Worm (Caenorhabditis elegans) whole organism, young adult: ENCODE data around the gene F54D10.8.

Experiments used
- C17E4.6 ChIP-seq: fragments of 200-800 bp; sonication (Bioruptor generic); IDR thresholded peaks from 2 replicates; pipeline ENCODE4 v1.3.6; 2022; ENCODE audit warnings: missing genetic modification reagents, missing genetic modification characterization, missing compliant biosample characterization
- Y95B8A.8 ChIP-seq: fragments of 200-800 bp; sonication (Bioruptor generic); IDR thresholded peaks from 2 replicates; pipeline ENCODE4 v1.3.6; 2022; ENCODE audit warnings: missing genetic modification reagents, missing genetic modification characterization, missing compliant biosample characterization
- attf-3 ChIP-seq: fragments of 200-800 bp; sonication (Bioruptor generic); conservative IDR thresholded peaks from 2 replicates; pipeline ENCODE4 v1.3.6; 2022; ENCODE audit warnings: missing genetic modification reagents, missing genetic modification characterization, missing compliant biosample characterization
- attf-6 ChIP-seq: fragments of 200-800 bp; sonication (Bioruptor generic); IDR thresholded peaks from 2 replicates; pipeline ENCODE4 v1.3.6; 2022; ENCODE audit warnings: missing genetic modification reagents, missing genetic modification characterization, missing compliant biosample characterization
- dox-1 ChIP-seq: fragments of 200-800 bp; sonication (Bioruptor generic); IDR thresholded peaks from 2 replicates; pipeline ENCODE4 v1.3.6; 2022; ENCODE audit warnings: missing genetic modification reagents, missing genetic modification characterization, missing compliant biosample characterization
- gei-17 ChIP-seq: fragments of 200-800 bp; sonication (Bioruptor generic); optimal IDR thresholded peaks from 2 replicates; lab custom pipeline; 2018; ENCODE audit warnings: mild to moderate bottlenecking, missing genetic modification characterization, missing compliant biosample characterization
- him-1 ChIP-seq: sonication (generic microtip); optimal IDR thresholded peaks from 2 replicates; lab custom pipeline; 2016; ENCODE audit warnings: missing genotype, missing genetic modification reagents, missing genetic modification characterization, missing compliant biosample characterization
- rpc-1 ChIP-seq, 2 experiments: fragments of 150-350 bp in 1 of 2; sonication (generic microtip) in 1 of 2; optimal IDR thresholded peaks; 2 replicates each; lab custom pipeline; 2014 to 2018; ENCODE audit warnings: missing biosample characterization in 1 of 2, missing genetic modification characterization in 1 of 2, missing genetic modification reagents in 1 of 2, missing genotype in 1 of 2
- snpc-1.1 ChIP-seq: sonication (generic microtip); optimal IDR thresholded peaks from 2 replicates; lab custom pipeline; 2017; ENCODE audit warnings: missing genetic modification characterization, mild to moderate bottlenecking, missing compliant biosample characterization, antibody characterized with exemption, moderate library complexity, missing genotype, missing genetic modification reagents; ENCODE audit not compliant: insufficient read depth
- tbx-9 ChIP-seq: sonication (generic microtip); optimal IDR thresholded peaks from 2 replicates; lab custom pipeline; 2016; ENCODE audit warnings: borderline replicate concordance, missing genetic modification characterization, inconsistent platforms, missing compliant biosample characterization

The F54D10.8 gene

DNA sequence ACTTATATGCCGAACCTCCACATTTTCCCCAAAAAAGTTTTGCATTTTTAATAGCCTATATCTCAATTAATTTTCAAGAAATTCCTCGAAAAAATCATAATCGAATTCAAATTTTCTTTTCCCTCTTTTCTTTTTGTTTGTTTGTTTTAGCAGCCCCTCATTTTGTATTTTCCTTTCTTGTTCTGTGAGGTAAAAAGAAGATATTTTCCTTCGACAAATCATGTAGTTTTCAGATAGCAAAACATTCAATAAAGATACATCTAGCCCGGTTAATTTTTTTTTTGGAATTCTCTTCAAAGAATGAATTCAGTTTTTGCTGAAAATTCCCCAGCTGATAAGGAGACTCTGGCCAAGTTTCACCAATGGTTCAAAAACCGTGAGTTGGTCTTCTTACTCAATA lies 52.0 kb downstream of the F54D10.8 start, which contains the start of gene T24E12.3:
TSS of gene T24E12.3 (plus strand) at position 301 of the 400 bp plus-strand sequence.
- no peak for TF ChIP-seq rpc-1 (optimal IDR thresholded peaks at IDR 0.05; lab: Kevin White, UChicago)
- TF ChIP-seq rpc-1 (tag; optimal IDR thresholded peaks at IDR 0.05; lab: Kevin White, UChicago), result no peak
- no peak for TF ChIP-seq tbx-9
- no peak for TF ChIP-seq attf-3 (GFP tag; lab: Robert Waterston, UW)
- no peak for TF ChIP-seq gei-17 (GFP tag; lab: Kevin White, UChicago)
- no peak for TF ChIP-seq attf-6 (GFP tag; lab: Robert Waterston, UW)
- TF ChIP-seq C17E4.6 (GFP tag; lab: Robert Waterston, UW), result no peak
- no peak for TF ChIP-seq Y95B8A.8 (GFP tag; lab: Robert Waterston, UW)
- no peak for TF ChIP-seq him-1 (tag; lab: Kevin White, UChicago)
- no peak for TF ChIP-seq dox-1
- TF ChIP-seq snpc-1.1 (tag; lab: Kevin White, UChicago), result no peak
